Worm (Caenorhabditis elegans) whole organism, L4 larva: ENCODE results near the gene hsd-3.

ENCODE experiments used
- D1046.2 ChIP-seq: fragments of 200-800 bp; sonication (Bioruptor generic); IDR thresholded peaks from 2 replicates; pipeline ENCODE4 v1.3.6; 2022; ENCODE audit warnings: missing genetic modification characterization, missing compliant biosample characterization
- Y105C5A.15 ChIP-seq: fragments of 200-800 bp; sonication (Bioruptor generic); IDR thresholded peaks from 2 replicates; pipeline ENCODE4 v1.3.6; 2022; ENCODE audit warnings: missing genetic modification characterization, missing compliant biosample characterization
- Y48G9A.11 ChIP-seq: fragments of 200-800 bp; sonication (Bioruptor generic); IDR thresholded peaks from 2 replicates; pipeline ENCODE4 v1.3.6; 2022; ENCODE audit warnings: missing genetic modification reagents, missing genetic modification characterization, missing compliant biosample characterization
- Y75B8A.6 ChIP-seq: fragments of 200-800 bp; sonication (Bioruptor generic); IDR thresholded peaks from 2 replicates; pipeline ENCODE4 v1.3.6; 2022; ENCODE audit warnings: missing genetic modification reagents, missing genetic modification characterization, missing compliant biosample characterization
- aha-1 ChIP-seq: fragments of 150-350 bp; peaks from one replicate; lab custom pipeline; 2014; ENCODE audit warnings: missing biosample characterization, missing genetic modification characterization
- ama-1 ChIP-seq: fragments of 150-350 bp; optimal IDR thresholded peaks from 2 replicates; lab custom pipeline; 2014; ENCODE audit warnings: inconsistent platforms, mixed read lengths
- arid-1 ChIP-seq: fragments of 200-800 bp; sonication (Bioruptor generic); conservative IDR thresholded peaks from 2 replicates; pipeline ENCODE4 v1.3.6; 2022; ENCODE audit warnings: missing genetic modification reagents, missing genetic modification characterization, missing compliant biosample characterization
- ceh-20 ChIP-seq: fragments of 200-800 bp; sonication (Bioruptor generic); IDR thresholded peaks from 2 replicates; pipeline ENCODE4 v1.3.6; 2022; ENCODE audit warnings: missing genetic modification reagents, missing genetic modification characterization, missing compliant biosample characterization
- daf-12 ChIP-seq: fragments of 150-350 bp; optimal IDR thresholded peaks from 2 replicates; lab custom pipeline; 2014; ENCODE audit warnings: missing biosample characterization, missing genetic modification reagents, missing genetic modification characterization
- daf-16 ChIP-seq, 3 experiments: sonication (generic microtip); optimal IDR thresholded peaks; 2 replicates each; lab custom pipeline; 2016 to 2017; ENCODE audit warnings: missing genetic modification characterization in 3 of 3, missing genetic modification reagents in 3 of 3, mild to moderate bottlenecking in 2 of 3, missing compliant biosample characterization in 2 of 3, missing biosample characterization in 1 of 3, moderate library complexity in 1 of 3
- duxl-1 ChIP-seq: sonication (generic microtip); optimal IDR thresholded peaks from 2 replicates; lab custom pipeline; 2016; ENCODE audit warnings: mild to moderate bottlenecking, missing genetic modification characterization, moderate library complexity, missing compliant biosample characterization; ENCODE audit not compliant: poor library complexity
- dve-1 ChIP-seq: sonication (generic microtip); optimal IDR thresholded peaks from 2 replicates; lab custom pipeline; 2017; ENCODE audit warnings: antibody characterized with exemption, mild to moderate bottlenecking, missing genetic modification characterization, missing compliant biosample characterization; ENCODE audit not compliant: insufficient read depth
- egl-27 ChIP-seq: sonication (generic microtip); optimal IDR thresholded peaks from 3 replicates; lab custom pipeline; 2017; ENCODE audit warnings: missing biosample characterization, missing genetic modification reagents, missing genetic modification characterization
- fkh-10 ChIP-seq: fragments of 150-350 bp; optimal IDR thresholded peaks from 2 replicates; lab custom pipeline; 2014; ENCODE audit warnings: missing biosample characterization, missing genetic modification reagents, missing genetic modification characterization
- hif-1 ChIP-seq, 2 experiments: sonication (generic microtip); optimal IDR thresholded peaks; 2 replicates each; lab custom pipeline; 2016 to 2017; ENCODE audit warnings: missing compliant biosample characterization in 2 of 2, missing genetic modification characterization in 2 of 2, missing genetic modification reagents in 2 of 2, missing genotype in 2 of 2, mild to moderate bottlenecking in 1 of 2
- jun-1 ChIP-seq: fragments of 150-350 bp; optimal IDR thresholded peaks from 2 replicates; lab custom pipeline; 2014; ENCODE audit warnings: missing biosample characterization, missing genetic modification reagents, missing genetic modification characterization
- lin-1 ChIP-seq: fragments of 200-800 bp; sonication (Bioruptor generic); IDR thresholded peaks from 2 replicates; pipeline ENCODE4 v1.3.6; 2022; ENCODE audit warnings: missing genetic modification reagents, missing genetic modification characterization, missing compliant biosample characterization
- lin-13 ChIP-seq: fragments of 150-350 bp; optimal IDR thresholded peaks from 2 replicates; lab custom pipeline; 2014; ENCODE audit warnings: missing biosample characterization, missing genetic modification reagents, missing genetic modification characterization
- lin-29 ChIP-seq: fragments of 200-800 bp; sonication (Bioruptor generic); IDR thresholded peaks from 2 replicates; pipeline ENCODE4 v1.3.6; 2022; ENCODE audit warnings: missing genetic modification reagents, missing genetic modification characterization, missing compliant biosample characterization
- lir-3 ChIP-seq: sonication (generic microtip); optimal IDR thresholded peaks from 2 replicates; lab custom pipeline; 2016; ENCODE audit warnings: mild to moderate bottlenecking, missing genetic modification characterization, missing compliant biosample characterization
- lsy-2 ChIP-seq, 2 experiments: fragments of 150-350 bp in 1 of 2; sonication (generic microtip) in 1 of 2; optimal IDR thresholded peaks; 2 replicates each; lab custom pipeline; 2014 to 2017; ENCODE audit warnings: missing biosample characterization in 2 of 2, missing genetic modification characterization in 2 of 2
- madf-9 ChIP-seq: fragments of 200-800 bp; sonication (Bioruptor generic); conservative IDR thresholded peaks from 2 replicates; pipeline ENCODE4 v1.3.6; 2022; ENCODE audit warnings: missing genetic modification reagents, missing genetic modification characterization, missing compliant biosample characterization
- mep-1 ChIP-seq: fragments of 150-350 bp; sonication (generic microtip); optimal IDR thresholded peaks from 3 replicates; lab custom pipeline; 2014; ENCODE audit warnings: missing biosample characterization, missing genetic modification characterization
- mxl-3 ChIP-seq: fragments of 200-800 bp; sonication (Bioruptor generic); optimal IDR thresholded peaks from 2 replicates; lab custom pipeline; 2018; ENCODE audit warnings: mild to moderate bottlenecking, missing genetic modification characterization, missing compliant biosample characterization
- nhr-10 ChIP-seq: fragments of 150-350 bp; optimal IDR thresholded peaks from 2 replicates; lab custom pipeline; 2014; ENCODE audit warnings: missing biosample characterization, missing genetic modification characterization
- nhr-102 ChIP-seq: sonication (generic microtip); optimal IDR thresholded peaks from 2 replicates; lab custom pipeline; 2016; ENCODE audit warnings: mild to moderate bottlenecking, missing genetic modification characterization, moderate library complexity, missing compliant biosample characterization
- nhr-25 ChIP-seq: sonication (generic microtip); optimal IDR thresholded peaks from 2 replicates; lab custom pipeline; 2017; ENCODE audit warnings: missing genetic modification characterization, mild to moderate bottlenecking, missing compliant biosample characterization, antibody characterized with exemption, moderate library complexity, borderline replicate concordance; ENCODE audit not compliant: insufficient read depth
- nhr-41 ChIP-seq: fragments of 200-800 bp; sonication (Bioruptor generic); IDR thresholded peaks from 2 replicates; pipeline ENCODE4 v1.3.6; 2022; ENCODE audit warnings: missing genetic modification reagents, missing genetic modification characterization, missing compliant biosample characterization
- nhr-42 ChIP-seq: fragments of 200-800 bp; sonication (Bioruptor generic); IDR thresholded peaks from 2 replicates; pipeline ENCODE4 v1.3.6; 2022; ENCODE audit warnings: missing genetic modification characterization, missing compliant biosample characterization
- nhr-48 ChIP-seq: sonication (generic microtip); optimal IDR thresholded peaks from 2 replicates; lab custom pipeline; 2016; ENCODE audit warnings: mild to moderate bottlenecking, missing genetic modification characterization, missing compliant biosample characterization
- nhr-77 ChIP-seq: fragments of 150-350 bp; optimal IDR thresholded peaks from 2 replicates; lab custom pipeline; 2014; ENCODE audit warnings: missing biosample characterization, missing genetic modification characterization
- pha-4 ChIP-seq, 2 experiments: fragments of 150-350 bp in 1 of 2; fragments of 200-800 bp in 1 of 2; sonication (Bioruptor generic) in 1 of 2; IDR thresholded peaks in 1 of 2; optimal IDR thresholded peaks in 1 of 2; 2 replicates each; pipeline versions ENCODE4 v1.3.6 to Lab custom; 2014 to 2022; ENCODE audit warnings: missing genetic modification characterization in 2 of 2, missing genetic modification reagents in 2 of 2, missing biosample characterization in 1 of 2, missing compliant biosample characterization in 1 of 2
- php-3 ChIP-seq: fragments of 200-800 bp; sonication (Bioruptor generic); IDR thresholded peaks from 2 replicates; pipeline ENCODE4 v1.3.6; 2022; ENCODE audit warnings: missing genetic modification reagents, missing genetic modification characterization, missing compliant biosample characterization
- pqm-1 ChIP-seq: sonication (generic microtip); optimal IDR thresholded peaks from 2 replicates; lab custom pipeline; 2017; ENCODE audit warnings: missing biosample characterization, missing genetic modification characterization
- rbr-2 ChIP-seq: sonication (generic microtip); optimal IDR thresholded peaks from 2 replicates; lab custom pipeline; 2016; ENCODE audit warnings: missing genotype, missing genetic modification characterization, missing compliant biosample characterization
- saeg-2 ChIP-seq: fragments of 200-800 bp; sonication (Bioruptor generic); IDR thresholded peaks from 2 replicates; pipeline ENCODE4 v1.3.6; 2022; ENCODE audit warnings: missing genetic modification reagents, missing genetic modification characterization, missing compliant biosample characterization
- spr-1 ChIP-seq: sonication (generic microtip); optimal IDR thresholded peaks from 2 replicates; lab custom pipeline; 2016; ENCODE audit warnings: mild to moderate bottlenecking, missing genetic modification characterization, missing compliant biosample characterization
- spr-3 ChIP-seq: fragments of 200-800 bp; sonication (Bioruptor generic); optimal IDR thresholded peaks from 2 replicates; lab custom pipeline; 2018; ENCODE audit warnings: mild to moderate bottlenecking, missing genetic modification characterization, missing compliant biosample characterization
- tag-97 ChIP-seq: fragments of 200-800 bp; sonication (Bioruptor generic); IDR thresholded peaks from 2 replicates; pipeline ENCODE4 v1.3.6; 2022; ENCODE audit warnings: missing genetic modification characterization, missing compliant biosample characterization
- unc-39 ChIP-seq: sonication (generic microtip); optimal IDR thresholded peaks from 2 replicates; lab custom pipeline; 2017; ENCODE audit warnings: missing biosample characterization, missing genetic modification characterization
- vab-7 ChIP-seq: fragments of 200-800 bp; sonication (Bioruptor generic); IDR thresholded peaks from 2 replicates; pipeline ENCODE4 v1.3.6; 2022; ENCODE audit warnings: missing genetic modification reagents, missing genetic modification characterization, missing compliant biosample characterization
- zag-1 ChIP-seq: fragments of 150-350 bp; optimal IDR thresholded peaks from 2 replicates; lab custom pipeline; 2014; ENCODE audit warnings: missing biosample characterization, missing genetic modification characterization
- zfp-3 ChIP-seq: fragments of 200-800 bp; sonication (Bioruptor generic); conservative IDR thresholded peaks from 2 replicates; pipeline ENCODE4 v1.3.6; 2022; ENCODE audit warnings: missing genetic modification reagents, missing genetic modification characterization, missing compliant biosample characterization

The hsd-3 gene

ce11 chrX:4961681-4962656 is 47.1 kb upstream of the hsd-3 start (continued):
- TF ChIP-seq nhr-10 (tag; lab: Kevin White, UChicago): no peak
- TF ChIP-seq unc-39 (tag; lab: Kevin White, UChicago): no peak
- 0 out of 2 replicates have a peak, but pooled peaks have one; percentile 15 for TF ChIP-seq saeg-2 (GFP tag; lab: Robert Waterston, UW)
- TF ChIP-seq lin-1 (GFP tag; lab: Robert Waterston, UW): no peak
- no peak for TF ChIP-seq daf-12 (tag; lab: Kevin White, UChicago)
- TF ChIP-seq rbr-2 (tag; lab: Kevin White, UChicago): peak; percentile 74
- peak; percentile 67 for TF ChIP-seq pha-4 (GFP tag; IDR thresholded peaks at IDR 0.05; lab: Robert Waterston, UW)
- TF ChIP-seq pha-4 (tag; optimal IDR thresholded peaks at IDR 0.05; lab: Kevin White, UChicago): no peak
- TF ChIP-seq, all 104 proteins: peak for 33

ce11 chrX:4965592-4965991 is 43.5 kb upstream of the hsd-3 start:
- no peak for TF ChIP-seq nhr-77 (tag; lab: Kevin White, UChicago)
- no peak for TF ChIP-seq madf-9
- TF ChIP-seq spr-1 (tag; lab: Kevin White, UChicago): no peak
- no peak for TF ChIP-seq fkh-10 (GFP tag; lab: Kevin White, UChicago)
- TF ChIP-seq duxl-1 (tag; lab: Kevin White, UChicago): no peak
- no peak for TF ChIP-seq nhr-41 (GFP tag; lab: Robert Waterston, UW)
- no peak for TF ChIP-seq nhr-48 (tag; lab: Kevin White, UChicago)
- TF ChIP-seq tag-97 (GFP tag; lab: Robert Waterston, UW): no peak
- TF ChIP-seq rbr-2 (tag; lab: Kevin White, UChicago): no peak
- no peak for TF ChIP-seq dve-1 (tag; lab: Kevin White, UChicago)
- no peak for TF ChIP-seq aha-1 (tag; lab: Kevin White, UChicago)
- no peak for TF ChIP-seq Y105C5A.15
- no peak for TF ChIP-seq pqm-1 (tag; lab: Kevin White, UChicago)
- no peak for TF ChIP-seq D1046.2 (GFP tag; lab: Robert Waterston, UW)
- TF ChIP-seq spr-3 (GFP tag; lab: Kevin White, UChicago): no peak
- TF ChIP-seq Y48G9A.11 (GFP tag; lab: Robert Waterston, UW): no peak
- no peak for TF ChIP-seq lin-1 (GFP tag; lab: Robert Waterston, UW)
- no peak for TF ChIP-seq jun-1 (tag; lab: Kevin White, UChicago)
- TF ChIP-seq nhr-42 (GFP tag; lab: Robert Waterston, UW): no peak
- no peak for TF ChIP-seq vab-7 (GFP tag; lab: Robert Waterston, UW)

- TF ChIP-seq php-3 (GFP tag; lab: Robert Waterston, UW): peak; percentile 57
- no peak for TF ChIP-seq hif-1 (tag; optimal IDR thresholded peaks at IDR 0.05; lab: Kevin White, UChicago)
- peak; percentile 46 for TF ChIP-seq nhr-102
- no peak for TF ChIP-seq zag-1 (tag; lab: Kevin White, UChicago)
- TF ChIP-seq mxl-3 (GFP tag; lab: Kevin White, UChicago): peak; percentile 57
- peak; percentile 37; the same call in 1 of the 2 replicates for TF ChIP-seq ceh-20 (GFP tag; lab: Robert Waterston, UW)
- no peak for TF ChIP-seq lir-3 (tag; lab: Kevin White, UChicago)
- TF ChIP-seq nhr-25 (tag; lab: Kevin White, UChicago): peak; percentile 4
- peak; percentile 53 to 56 for TF ChIP-seq daf-16 (GFP tag; optimal IDR thresholded peaks at IDR 0.05; lab: Kevin White, UChicago)
- TF ChIP-seq daf-16 (tag; optimal IDR thresholded peaks at IDR 0.05; lab: Kevin White, UChicago): no peak
- peak; percentile 59 for TF ChIP-seq arid-1 (GFP tag; lab: Robert Waterston, UW)
- TF ChIP-seq ama-1 (lab: Kevin White, UChicago): no peak
- TF ChIP-seq dve-1 (tag; lab: Kevin White, UChicago): peak; percentile 41
- TF ChIP-seq lin-29 (GFP tag; lab: Robert Waterston, UW): 0 out of 2 replicates have a peak, but pooled peaks have one; percentile 23
- no peak for TF ChIP-seq lin-1 (GFP tag; lab: Robert Waterston, UW)
- TF ChIP-seq jun-1 (tag; lab: Kevin White, UChicago): no peak
- TF ChIP-seq egl-27 (tag; lab: Kevin White, UChicago): no peak
- peak in 1 of 2 experiments; percentile 56 for TF ChIP-seq lsy-2 (tag; optimal IDR thresholded peaks at IDR 0.05; lab: Kevin White, UChicago)
- TF ChIP-seq nhr-42 (GFP tag; lab: Robert Waterston, UW): 0 out of 2 replicates have a peak, but pooled peaks have one; percentile 58
- peak; percentile 88 for TF ChIP-seq aha-1 (tag; lab: Kevin White, UChicago)
- TF ChIP-seq zfp-3: peak; percentile 92
- TF ChIP-seq lin-13 (GFP tag; lab: Kevin White, UChicago): peak; percentile 1
- peak; percentile 65 for TF ChIP-seq Y75B8A.6
- TF ChIP-seq mep-1 (tag; lab: Kevin White, UChicago): peak; percentile 22
Observed at ce11 chrX:4969228-4969627, 39.9 kb upstream of the hsd-3 start, which contains the start of gene M03F4.6. M03F4.6 (minus strand) TSS chrX:4969328.
